Fruit fly (Drosophila melanogaster) whole organism, embryonic: ENCODE measurements around the gene CG11672.

Experiments
- Abd-B ChIP-seq: fragments of 200-800 bp; sonication (Bioruptor generic); optimal IDR thresholded peaks from 2 replicates; lab custom pipeline; 2018; ENCODE audit warnings: missing biosample characterization, mild to moderate bottlenecking, missing genetic modification characterization, moderate library complexity
- B-H1 ChIP-seq: fragments of 200-800 bp; sonication (Bioruptor generic); IDR thresholded peaks from 3 replicates; pipeline ENCODE4 v1.3.6; 2022; ENCODE audit warnings: missing biosample characterization, missing genetic modification characterization
- BEAF-32 ChIP-seq: fragments of 200-800 bp; sonication (Bioruptor generic); optimal IDR thresholded peaks from 3 replicates; lab custom pipeline; 2017; ENCODE audit warnings: missing biosample characterization, missing genetic modification characterization, mild to moderate bottlenecking, moderate library complexity, missing genetic modification reagents
- CG10147 ChIP-seq: fragments of 200-800 bp; sonication (Bioruptor generic); optimal IDR thresholded peaks from 2 replicates; lab custom pipeline; 2019; ENCODE audit warnings: missing biosample characterization, mild to moderate bottlenecking, missing genetic modification characterization, moderate library complexity
- CG10267 ChIP-seq: fragments of 200-800 bp; sonication (Bioruptor generic); optimal IDR thresholded peaks from 2 replicates; lab custom pipeline; 2018; ENCODE audit warnings: missing biosample characterization, mild to moderate bottlenecking, missing genetic modification characterization, moderate library complexity
- CG10979 ChIP-seq: fragments of 200-800 bp; sonication (Bioruptor generic); optimal IDR thresholded peaks from 2 replicates; lab custom pipeline; 2018; ENCODE audit warnings: missing biosample characterization, mild to moderate bottlenecking, missing genetic modification characterization, moderate library complexity
- CG12744 ChIP-seq: fragments of 200-800 bp; sonication (Bioruptor generic); optimal IDR thresholded peaks from 2 replicates; lab custom pipeline; 2016; ENCODE audit warnings: missing biosample characterization, missing genetic modification characterization
- CG13775 ChIP-seq: fragments of 200-800 bp; sonication (Bioruptor generic); optimal IDR thresholded peaks from 3 replicates; lab custom pipeline; 2017; ENCODE audit warnings: missing biosample characterization, mild to moderate bottlenecking, missing genetic modification characterization
- CG14965 ChIP-seq: fragments of 200-800 bp; sonication (Bioruptor generic); optimal IDR thresholded peaks from 2 replicates; lab custom pipeline; 2016; ENCODE audit warnings: missing biosample characterization, missing genetic modification characterization, borderline replicate concordance
- CG15601 ChIP-seq: fragments of 200-800 bp; sonication (Bioruptor generic); optimal IDR thresholded peaks from 3 replicates; lab custom pipeline; 2019; ENCODE audit warnings: missing biosample characterization, mild to moderate bottlenecking, missing genetic modification characterization, moderate library complexity
- CG1792 ChIP-seq: fragments of 200-800 bp; sonication (Bioruptor generic); optimal IDR thresholded peaks from 2 replicates; lab custom pipeline; 2016; ENCODE audit warnings: missing biosample characterization, missing genetic modification characterization
- CG1832 ChIP-seq: fragments of 200-800 bp; sonication (Bioruptor generic); optimal IDR thresholded peaks from 2 replicates; lab custom pipeline; 2017; ENCODE audit warnings: missing biosample characterization, mild to moderate bottlenecking, missing genetic modification characterization, inconsistent platforms
- CG30020 ChIP-seq: fragments of 200-800 bp; optimal IDR thresholded peaks from 2 replicates; lab custom pipeline; 2019; ENCODE audit warnings: missing biosample characterization, mild to moderate bottlenecking, missing genetic modification characterization, moderate library complexity
- CG32767 ChIP-seq: fragments of 200-800 bp; sonication (Bioruptor generic); IDR thresholded peaks from 2 replicates; pipeline ENCODE4 v1.3.6; 2022; ENCODE audit warnings: missing biosample characterization, missing genetic modification characterization
- CG34224 ChIP-seq: fragments of 200-800 bp; sonication (Bioruptor generic); IDR thresholded peaks from 3 replicates; pipeline ENCODE4 v1.3.6; 2022; ENCODE audit warnings: missing biosample characterization, missing genetic modification characterization; ENCODE audit not compliant: partially characterized antibody
- CG6791 ChIP-seq: fragments of 200-800 bp; sonication (Bioruptor generic); IDR thresholded peaks from 3 replicates; pipeline ENCODE4 v1.3.6; 2022; ENCODE audit warnings: missing biosample characterization, missing genetic modification characterization; ENCODE audit not compliant: partially characterized antibody
- CG7372 ChIP-seq: fragments of 200-800 bp; sonication (Bioruptor generic); IDR thresholded peaks from 2 replicates; pipeline ENCODE4 v1.3.6; 2022; ENCODE audit warnings: missing biosample characterization, missing genetic modification characterization
- CG7786 ChIP-seq: fragments of 200-800 bp; sonication (Bioruptor generic); optimal IDR thresholded peaks from 2 replicates; lab custom pipeline; 2016; ENCODE audit warnings: missing biosample characterization, missing genetic modification characterization
- CHES-1-like ChIP-seq: fragments of 200-800 bp; sonication (Bioruptor generic); optimal IDR thresholded peaks from 2 replicates; lab custom pipeline; 2016; ENCODE audit warnings: missing biosample characterization, missing genetic modification characterization
- Doc2 ChIP-seq: fragments of 200-800 bp; sonication (Bioruptor generic); IDR thresholded peaks from 2 replicates; pipeline ENCODE4 v1.3.6; 2022; ENCODE audit warnings: missing biosample characterization, missing genetic modification characterization
- Fer1 ChIP-seq: fragments of 200-800 bp; sonication (Bioruptor generic); optimal IDR thresholded peaks from 2 replicates; lab custom pipeline; 2017; ENCODE audit warnings: missing biosample characterization, mild to moderate bottlenecking, missing genetic modification characterization
- Gsc ChIP-seq: fragments of 200-800 bp; sonication (Bioruptor generic); IDR thresholded peaks from 2 replicates; pipeline ENCODE4 v1.3.6; 2022; ENCODE audit warnings: missing biosample characterization, missing genetic modification characterization
- HmgZ ChIP-seq: fragments of 200-800 bp; sonication (Bioruptor generic); optimal IDR thresholded peaks from 2 replicates; lab custom pipeline; 2018; ENCODE audit warnings: missing biosample characterization, mild to moderate bottlenecking, missing genetic modification characterization
- Nf-YC ChIP-seq: fragments of 200-800 bp; optimal IDR thresholded peaks from 3 replicates; lab custom pipeline; 2019; ENCODE audit warnings: missing biosample characterization, mild to moderate bottlenecking, missing genetic modification characterization, moderate library complexity
- Optix ChIP-seq: fragments of 200-800 bp; sonication (Bioruptor generic); IDR thresholded peaks from 3 replicates; pipeline ENCODE4 v1.3.6; 2022; ENCODE audit warnings: missing biosample characterization, missing genetic modification characterization
- Pdp1 ChIP-seq, 2 experiments: fragments of 200-800 bp; sonication (Bioruptor generic); optimal IDR thresholded peaks; 3 replicates each; lab custom pipeline; 2016; ENCODE audit warnings: missing biosample characterization in 2 of 2, missing genetic modification characterization in 2 of 2, mild to moderate bottlenecking in 1 of 2, moderate library complexity in 1 of 2
- Poxn ChIP-seq: fragments of 200-800 bp; sonication (Bioruptor generic); IDR thresholded peaks from 2 replicates; pipeline ENCODE4 v1.3.6; 2022; ENCODE audit warnings: missing biosample characterization, missing genetic modification characterization
- Rx ChIP-seq: fragments of 200-800 bp; sonication (Bioruptor generic); IDR thresholded peaks from 2 replicates; pipeline ENCODE4 v1.3.6; 2022; ENCODE audit warnings: missing biosample characterization, missing genetic modification characterization
- Stat92E ChIP-seq, 3 experiments: fragments of >200 bp in 2 of 3; fragments of 200-800 bp in 1 of 3; sonication (Bioruptor generic) in 1 of 3; optimal IDR thresholded peaks; 2 replicates each; lab custom pipeline; 2017 to 2019; ENCODE audit warnings: missing biosample characterization in 3 of 3, missing genetic modification characterization in 3 of 3, mild to moderate bottlenecking in 1 of 3, moderate library complexity in 1 of 3
- TFAM ChIP-seq: fragments of 200-800 bp; sonication (Bioruptor generic); optimal IDR thresholded peaks from 2 replicates; lab custom pipeline; 2017; ENCODE audit warnings: missing biosample characterization, missing genetic modification characterization, inconsistent platforms
- bbx ChIP-seq: fragments of 200-800 bp; sonication (Bioruptor generic); IDR thresholded peaks from 2 replicates; pipeline ENCODE4 v1.3.6; 2022; ENCODE audit warnings: missing biosample characterization, missing genetic modification characterization; ENCODE audit not compliant: partially characterized antibody
- bsh ChIP-seq, 2 experiments: fragments of 200-800 bp; sonication (Bioruptor generic); optimal IDR thresholded peaks; 2 replicates each; lab custom pipeline; 2017 to 2018; ENCODE audit warnings: mild to moderate bottlenecking in 2 of 2, missing biosample characterization in 2 of 2, missing genetic modification characterization in 2 of 2, moderate library complexity in 1 of 2
- btn ChIP-seq: fragments of 200-800 bp; sonication (Bioruptor generic); optimal IDR thresholded peaks from 2 replicates; lab custom pipeline; 2016; ENCODE audit warnings: missing biosample characterization, missing genetic modification characterization
- dimm ChIP-seq: fragments of 200-800 bp; sonication (Bioruptor generic); IDR thresholded peaks from 2 replicates; pipeline ENCODE4 v1.3.6; 2022; ENCODE audit warnings: missing biosample characterization, missing genetic modification characterization
- emc ChIP-seq: fragments of 200-800 bp; sonication (Bioruptor generic); optimal IDR thresholded peaks from 2 replicates; lab custom pipeline; 2016; ENCODE audit warnings: missing biosample characterization, missing genetic modification characterization
- fd102C ChIP-seq: fragments of 200-800 bp; sonication (Bioruptor generic); optimal IDR thresholded peaks from 2 replicates; lab custom pipeline; 2018; ENCODE audit warnings: missing biosample characterization, mild to moderate bottlenecking, missing genetic modification characterization, moderate library complexity
- lab ChIP-seq: fragments of 200-800 bp; sonication (Bioruptor generic); optimal IDR thresholded peaks from 3 replicates; lab custom pipeline; 2017; ENCODE audit warnings: missing biosample characterization, missing genetic modification characterization, mild to moderate bottlenecking, moderate library complexity, missing genetic modification reagents
- pb ChIP-seq: fragments of 200-800 bp; sonication (Bioruptor generic); optimal IDR thresholded peaks from 3 replicates; lab custom pipeline; 2016; ENCODE audit warnings: missing biosample characterization, missing genetic modification characterization
- pum ChIP-seq: fragments of 200-800 bp; sonication (Bioruptor generic); optimal IDR thresholded peaks from 2 replicates; lab custom pipeline; 2016; ENCODE audit warnings: missing biosample characterization, missing genetic modification characterization
- pzg ChIP-seq: fragments of 200-800 bp; sonication (Bioruptor generic); optimal IDR thresholded peaks from 3 replicates; lab custom pipeline; 2018; ENCODE audit warnings: missing biosample characterization, mild to moderate bottlenecking, missing genetic modification characterization, moderate library complexity
- ranshi ChIP-seq: fragments of 200-800 bp; sonication (Bioruptor generic); IDR thresholded peaks from 2 replicates; pipeline ENCODE4 v1.3.6; 2022; ENCODE audit warnings: missing biosample characterization, missing genetic modification characterization
- schlank ChIP-seq: fragments of 200-800 bp; sonication (Bioruptor generic); optimal IDR thresholded peaks from 2 replicates; lab custom pipeline; 2018; ENCODE audit warnings: missing biosample characterization, mild to moderate bottlenecking, missing genetic modification characterization
- so ChIP-seq: fragments of 200-800 bp; sonication (Bioruptor generic); IDR thresholded peaks from 3 replicates; pipeline ENCODE4 v1.3.6; 2022; ENCODE audit warnings: missing biosample characterization, missing genetic modification characterization
- sr ChIP-seq: fragments of 200-800 bp; sonication (Bioruptor generic); IDR thresholded peaks from 3 replicates; pipeline ENCODE4 v1.3.6; 2022; ENCODE audit warnings: missing biosample characterization, missing genetic modification characterization
- tap ChIP-seq: fragments of 200-800 bp; optimal IDR thresholded peaks from 3 replicates; lab custom pipeline; 2019; ENCODE audit warnings: missing biosample characterization, mild to moderate bottlenecking, missing genetic modification characterization, moderate library complexity
- wdn ChIP-seq: fragments of 200-800 bp; sonication (Bioruptor generic); IDR thresholded peaks from 2 replicates; pipeline ENCODE4 v1.3.6; 2022; ENCODE audit warnings: missing biosample characterization, missing genetic modification characterization
- wor ChIP-seq: fragments of 200-800 bp; sonication (Bioruptor generic); IDR thresholded peaks from 2 replicates; pipeline ENCODE4 v1.3.6; 2022; ENCODE audit warnings: missing biosample characterization, missing genetic modification characterization
- zf30C ChIP-seq: fragments of 200-800 bp; sonication (Bioruptor generic); optimal IDR thresholded peaks from 3 replicates; lab custom pipeline; 2018; ENCODE audit warnings: missing biosample characterization, mild to moderate bottlenecking, missing genetic modification characterization

The CG11672 gene

dm6 chr3R:8333768-8334470 lies 43.5 kb upstream of the CG11672 start, which contains the start of gene Poxm (continued):
- TF ChIP-seq so (GFP tag; lab: Robert Waterston, UW) (peak; percentile 64; the same call in 1 of the 3 replicates), bsh (GFP tag; optimal IDR thresholded peaks at IDR 0.05; lab: Kevin White, UChicago) (peak; percentile 91 to 93), sr (GFP tag; lab: Robert Waterston, UW) (peak; percentile 95), CG30020 (tag; lab: Kevin White, UChicago) (peak; percentile 78), CG34224 (GFP tag; lab: Robert Waterston, UW) (0 out of 3 replicates have a peak, but pooled peaks have one; percentile 27), Fer1 (GFP tag; lab: Kevin White, UChicago) (no peak), CG1792 (peak; percentile 18), Optix (peak; percentile 76; the same call in 2 of the 3 replicates), schlank (tag; lab: Kevin White, UChicago) (no peak), wdn (GFP tag; lab: Robert Waterston, UW) (peak; percentile 47; the same call in 1 of the 2 replicates), ranshi (peak; percentile 81; the same call in 1 of the 2 replicates), Nf-YC (tag; lab: Kevin White, UChicago) (peak; percentile 94), pzg (GFP tag; lab: Kevin White, UChicago) (no peak), HmgZ (tag; lab: Kevin White, UChicago) (peak; percentile 38), CG6791 (GFP tag; lab: Robert Waterston, UW) (no peak), btn (peak; percentile 39), Pdp1 (GFP tag; optimal IDR thresholded peaks at IDR 0.05; lab: Kevin White, UChicago) (peak; percentile 76 to 77), CHES-1-like (no peak), wor (peak; percentile 82; the same call in 1 of the 2 replicates), lab (GFP tag; lab: Kevin White, UChicago) (peak; percentile 77), TFAM (GFP tag; lab: Kevin White, UChicago) (peak; percentile 59), pum (GFP tag; lab: Kevin White, UChicago) (peak; percentile 74), CG15601 (tag; lab: Kevin White, UChicago) (peak; percentile 89), Stat92E (GFP tag; optimal IDR thresholded peaks at IDR 0.05; lab: Kevin White, UChicago) (peak in 1 of 3 experiments; percentile 88), CG1832 (GFP tag; lab: Kevin White, UChicago) (peak; percentile 34), tap (tag; lab: Kevin White, UChicago) (peak; percentile 78), emc (no peak), dimm (GFP tag; lab: Robert Waterston, UW) (peak; percentile 55; the same call in 1 of the 2 replicates), CG12744 (GFP tag; lab: Kevin White, UChicago) (no peak), bbx (GFP tag; lab: Robert Waterston, UW) (0 out of 2 replicates have a peak, but pooled peaks have one; percentile 21), BEAF-32 (GFP tag; lab: Kevin White, UChicago) (peak; percentile 5), zf30C (GFP tag; lab: Kevin White, UChicago) (no peak), CG10979 (peak; percentile 96), CG7372 (GFP tag; lab: Robert Waterston, UW) (peak; percentile 89), fd102C (peak; percentile 1), CG7786 (GFP tag; lab: Kevin White, UChicago) (peak; percentile 26), CG10147 (GFP tag; lab: Kevin White, UChicago) (peak; percentile 85), CG13775 (GFP tag; lab: Kevin White, UChicago) (peak; percentile 87), pb (GFP tag; lab: Kevin White, UChicago) (no peak), Doc2 (GFP tag; lab: Robert Waterston, UW) (peak; percentile 67; the same call in 1 of the 2 replicates), Gsc (peak; percentile 86), B-H1 (GFP tag; lab: Robert Waterston, UW) (peak; percentile 81; the same call in 2 of the 3 replicates), CG10267 (peak; percentile 86), Rx (peak; percentile 71), Poxn (GFP tag; lab: Robert Waterston, UW) (no peak), Abd-B (GFP tag; lab: Kevin White, UChicago) (peak; percentile 94), CG14965 (GFP tag; lab: Kevin White, UChicago) (no peak), CG32767 (peak; percentile 82; the same call in 1 of the 2 replicates)
